Worm (Caenorhabditis elegans) whole organism, L3 larva: Measurements from ENCODE around the gene F08D12.2.

Source experiments
- ZK546.5 ChIP-seq: sonication (generic microtip); optimal IDR thresholded peaks from 2 replicates; lab custom pipeline; 2017; ENCODE audit warnings: missing biosample characterization, missing genetic modification characterization
- ceh-28 ChIP-seq: fragments of 150-350 bp; optimal IDR thresholded peaks from 2 replicates; lab custom pipeline; 2014; ENCODE audit warnings: missing biosample characterization, missing genetic modification reagents, missing genetic modification characterization
- ceh-82 ChIP-seq: fragments of 150-350 bp; optimal IDR thresholded peaks from 2 replicates; lab custom pipeline; 2014; ENCODE audit warnings: missing biosample characterization, missing genetic modification characterization
- elt-3 ChIP-seq, 3 experiments: fragments of 150-350 bp in 1 of 3; sonication (generic microtip) in 2 of 3; optimal IDR thresholded peaks; 2 replicates in 2 of 3; 4 replicates in 1 of 3; lab custom pipeline; 2014 to 2017; ENCODE audit warnings: missing biosample characterization in 3 of 3, missing genetic modification characterization in 3 of 3
- jun-1 ChIP-seq: fragments of 150-350 bp; optimal IDR thresholded peaks from 2 replicates; lab custom pipeline; 2014; ENCODE audit warnings: missing biosample characterization, missing genetic modification reagents, missing genetic modification characterization
- mml-1 ChIP-seq: fragments of 150-350 bp; sonication (generic microtip); optimal IDR thresholded peaks from 3 replicates; lab custom pipeline; 2014; ENCODE audit warnings: missing biosample characterization, missing genetic modification characterization
- nfya-1 ChIP-seq: sonication (generic microtip); optimal IDR thresholded peaks from 2 replicates; lab custom pipeline; 2017; ENCODE audit warnings: missing genetic modification characterization, mild to moderate bottlenecking, missing compliant biosample characterization, antibody characterized with exemption, moderate library complexity; ENCODE audit not compliant: insufficient read depth
- nhr-237 ChIP-seq: fragments of 150-350 bp; optimal IDR thresholded peaks from 2 replicates; lab custom pipeline; 2014; ENCODE audit warnings: missing biosample characterization, missing genetic modification characterization
- nhr-43 ChIP-seq: sonication (generic microtip); optimal IDR thresholded peaks from 2 replicates; lab custom pipeline; 2016; ENCODE audit warnings: mild to moderate bottlenecking, missing genetic modification characterization, missing compliant biosample characterization; ENCODE audit not compliant: poor library complexity, severe bottlenecking
- pqm-1 ChIP-seq: fragments of 150-350 bp; optimal IDR thresholded peaks from 2 replicates; lab custom pipeline; 2017; ENCODE audit warnings: missing biosample characterization, missing genetic modification characterization, inconsistent platforms
- unc-62 ChIP-seq: fragments of 150-350 bp; sonication (generic microtip); optimal IDR thresholded peaks from 4 replicates; lab custom pipeline; 2014; ENCODE audit warnings: missing biosample characterization, missing genetic modification reagents, missing genetic modification characterization

ce11 chrII:2801764-2802163 is 20.3 kb downstream of the F08D12.2 start:
- TF ChIP-seq ceh-82: no peak
- no peak for TF ChIP-seq jun-1 (tag; lab: Kevin White, UChicago)
- TF ChIP-seq pqm-1 (tag; lab: Kevin White, UChicago): no peak
- no peak for TF ChIP-seq ZK546.5 (tag; lab: Kevin White, UChicago)
- TF ChIP-seq nfya-1 (tag; lab: Kevin White, UChicago): no peak
- no peak for TF ChIP-seq nhr-43
- TF ChIP-seq nhr-237 (tag; lab: Kevin White, UChicago): no peak
- TF ChIP-seq mml-1 (tag; lab: Kevin White, UChicago): no peak
- no peak for TF ChIP-seq ceh-28 (tag; lab: Kevin White, UChicago)
- TF ChIP-seq elt-3 (tag; optimal IDR thresholded peaks at IDR 0.05; lab: Kevin White, UChicago): no peak
- no peak for TF ChIP-seq unc-62 (GFP tag; lab: Kevin White, UChicago)
